Fruit fly (Drosophila melanogaster): ENCODE data around the gene AdipoR.
A peak's percentile ranks its signal among the peaks of the same experiment; 100 is the strongest.

AdipoR gene

DNA sequence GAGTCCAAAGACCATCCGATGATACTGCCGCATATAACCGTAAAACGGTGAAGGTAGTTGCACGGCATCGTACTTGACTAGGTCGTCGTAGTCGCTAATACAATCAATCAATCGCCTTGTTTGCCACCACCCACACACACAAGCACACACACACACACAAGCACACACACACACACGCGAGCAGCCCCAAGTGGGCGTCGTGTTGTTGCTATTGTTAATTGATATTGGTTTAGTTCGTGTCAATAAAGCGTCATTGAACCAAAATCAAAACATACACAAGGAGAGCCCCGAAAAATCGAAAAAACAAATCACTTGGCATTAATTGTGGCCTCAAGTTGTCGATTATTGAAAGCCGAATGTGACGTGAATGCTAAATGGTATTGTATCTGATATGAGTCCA lies 48.8 kb upstream of the AdipoR start (continued):
- TF ChIP-seq trh (GFP tag; optimal IDR thresholded peaks at IDR 0.05) (no peak), abd-A (tag; optimal IDR thresholded peaks at IDR 0.05) (no peak), CG34224 (GFP tag; IDR thresholded peaks at IDR 0.05; ENCODE audit: partially characterized antibody) (no peak), Hr78 (GFP tag; optimal IDR thresholded peaks at IDR 0.05) (no peak), CG13424 (tag; optimal IDR thresholded peaks at IDR 0.05) (peak; percentile 7), CG12391 (tag; optimal IDR thresholded peaks at IDR 0.05) (peak; percentile 11), CG16813 (GFP tag; IDR thresholded peaks at IDR 0.05; ENCODE audit: partially characterized antibody) (no peak), wek (GFP tag; optimal IDR thresholded peaks at IDR 0.05) (peak; percentile 59), GATAe (GFP tag; conservative IDR thresholded peaks at IDR 0.05) (no peak), usp (GFP tag; optimal IDR thresholded peaks at IDR 0.05) (no peak), Lpt (GFP tag; optimal IDR thresholded peaks at IDR 0.05) (no peak), al (GFP tag; IDR thresholded peaks at IDR 0.05) (no peak), CG13894 (tag; optimal IDR thresholded peaks at IDR 0.05) (no peak), Asciz (GFP tag; optimal IDR thresholded peaks at IDR 0.05) (peak; percentile 65), CG8388 (GFP tag; optimal IDR thresholded peaks at IDR 0.05) (no peak), Xrp1 (GFP tag; IDR thresholded peaks at IDR 0.05) (peak; percentile 79), CG16815 (GFP tag; optimal IDR thresholded peaks at IDR 0.05) (no peak), CG1603 (tag; optimal IDR thresholded peaks at IDR 0.05) (peak; percentile 64), CG32532 (GFP tag; IDR thresholded peaks at IDR 0.05) (no peak), CG17829 (tag; optimal IDR thresholded peaks at IDR 0.05) (no peak), bigmax (GFP tag; optimal IDR thresholded peaks at IDR 0.05) (no peak), CG9797 (GFP tag; optimal IDR thresholded peaks at IDR 0.05) (no peak), HHEX (GFP tag; optimal IDR thresholded peaks at IDR 0.05) (peak; percentile 59), Sry-δ (GFP tag; optimal IDR thresholded peaks at IDR 0.05) (no peak), CG14965 (GFP tag; optimal IDR thresholded peaks at IDR 0.05; ENCODE audit: borderline replicate concordance) (peak; percentile 30), CG2120 (GFP tag; optimal IDR thresholded peaks at IDR 0.05) (no peak), en (GFP tag; optimal IDR thresholded peaks at IDR 0.05) (peak; percentile 12), CG10267 (tag; optimal IDR thresholded peaks at IDR 0.05) (no peak), ttk (GFP tag; IDR thresholded peaks at IDR 0.05) (no peak), CG2889 (GFP tag; IDR thresholded peaks at IDR 0.05) (no peak), Sox102F (GFP tag; optimal IDR thresholded peaks at IDR 0.05) (peak; percentile 27), lola (GFP tag; optimal IDR thresholded peaks at IDR 0.05) (peak in 1 of 3 experiments; percentile 30), CG31441 (GFP tag; IDR thresholded peaks at IDR 0.05) (0 out of 2 replicates have a peak, but pooled peaks have one; percentile 12), tll (GFP tag; optimal IDR thresholded peaks at IDR 0.05) (no peak), CG14014 (GFP tag; IDR thresholded peaks at IDR 0.05) (peak; percentile 84), sd (tag; optimal IDR thresholded peaks at IDR 0.05) (peak; percentile 31), crp (GFP tag; optimal IDR thresholded peaks at IDR 0.05) (no peak), CG33557 (GFP tag; optimal IDR thresholded peaks at IDR 0.05) (peak; percentile 56), btn (GFP tag; optimal IDR thresholded peaks at IDR 0.05) (no peak), pho (GFP tag; optimal IDR thresholded peaks at IDR 0.05) (no peak), CG10321 (GFP tag; IDR thresholded peaks at IDR 0.05) (0 out of 2 replicates have a peak, but pooled peaks have one; percentile 10), peb (GFP tag; IDR thresholded peaks at IDR 0.05) (peak; percentile 43; the same call in 1 of the 2 replicates), ac (GFP tag; optimal IDR thresholded peaks at IDR 0.05) (no peak), Atf3 (GFP tag; optimal IDR thresholded peaks at IDR 0.05) (no peak), psq (GFP tag; optimal IDR thresholded peaks at IDR 0.05) (no peak), Awh (GFP tag; IDR thresholded peaks at IDR 0.05) (peak; percentile 80), kni (GFP tag; optimal IDR thresholded peaks at IDR 0.05) (peak; percentile 69), Myb (GFP tag; optimal IDR thresholded peaks at IDR 0.05) (no peak), CG8924 (tag; optimal IDR thresholded peaks at IDR 0.05) (peak; percentile 10), YL-1 (GFP tag; optimal IDR thresholded peaks at IDR 0.05) (no peak)
